Worm (Caenorhabditis elegans): ENCODE results near the gene C50B6.7.

The C50B6.7 gene

ce11 chrV:13301443-13301842 is 23.3 kb downstream of the C50B6.7 start, which contains the start of gene ceh-79:
TSS of gene ceh-79 (plus strand) at chrV:13301833.
- TF ChIP-seq fos-1 (tag; optimal IDR thresholded peaks at IDR 0.05) (peak; percentile 12), sma-9 (GFP tag; optimal IDR thresholded peaks at IDR 0.05) (peak; percentile 25), sma-9 (tag; optimal IDR thresholded peaks at IDR 0.05) (no peak), unc-39 (tag; optimal IDR thresholded peaks at IDR 0.05) (no peak)

- TF ChIP-seq nhr-129 (tag; optimal IDR thresholded peaks at IDR 0.05) (peak; percentile 10), nhr-77 (tag; optimal IDR thresholded peaks at IDR 0.05) (no peak)
Measured at ce11 chrV:13300492-13300891, 24.3 kb downstream of the C50B6.7 start.

ce11 chrV:13299398-13299797 is 25.4 kb downstream of the C50B6.7 start:
- no peak for TF ChIP-seq F13H6.1 (tag; optimal IDR thresholded peaks at IDR 0.05)

- TF ChIP-seq R02D3.7 (tag; optimal IDR thresholded peaks at IDR 0.05) (no peak), skn-1 (tag; optimal IDR thresholded peaks at IDR 0.05) (no peak), nhr-129 (tag; optimal IDR thresholded peaks at IDR 0.05) (peak; percentile 56), sma-3 (GFP tag; optimal IDR thresholded peaks at IDR 0.05) (no peak)
Measured at ce11 chrV:13298706-13299105, 26.1 kb downstream of the C50B6.7 start.

- TF ChIP-seq elt-1 (tag; optimal IDR thresholded peaks at IDR 0.05) = no peak
- TF ChIP-seq nhr-6 (tag; optimal IDR thresholded peaks at IDR 0.05) = no peak
- TF ChIP-seq lsy-2 (tag; optimal IDR thresholded peaks at IDR 0.05) = no peak
- no peak for TF ChIP-seq sma-3 (GFP tag; optimal IDR thresholded peaks at IDR 0.05)
- no peak for TF ChIP-seq ama-1 (optimal IDR thresholded peaks at IDR 0.05)
- no peak for TF ChIP-seq elt-3 (tag; optimal IDR thresholded peaks at IDR 0.05)
- TF ChIP-seq blmp-1 (tag; optimal IDR thresholded peaks at IDR 0.05; ENCODE audit: insufficient read depth) = no peak
- no peak for TF ChIP-seq nhr-10 (tag; optimal IDR thresholded peaks at IDR 0.05)
- no peak for TF ChIP-seq skn-1 (tag; optimal IDR thresholded peaks at IDR 0.05)
Measured at ce11 chrV:13297220-13297619, 27.6 kb downstream of the C50B6.7 start, which contains the start of gene C26E1.1. TSS of gene C26E1.1 (plus strand) at chrV:13297520.

ce11 chrV:13295859-13296258 is 28.9 kb downstream of the C50B6.7 start, which contains the start of gene uig-1:
TSS of gene uig-1 (minus strand) at chrV:13295978.
- TF ChIP-seq ama-1 (optimal IDR thresholded peaks at IDR 0.05) = no peak
- TF ChIP-seq lsy-2 (tag; optimal IDR thresholded peaks at IDR 0.05) = peak in 1 of 2 experiments; percentile 16
- TF ChIP-seq C34F6.9 (tag; optimal IDR thresholded peaks at IDR 0.05) = peak; percentile 16
- peak; percentile 14 for TF ChIP-seq sma-9 (GFP tag; optimal IDR thresholded peaks at IDR 0.05)
- no peak for TF ChIP-seq sma-9 (tag; optimal IDR thresholded peaks at IDR 0.05)
- TF ChIP-seq R02D3.7 (tag; optimal IDR thresholded peaks at IDR 0.05) = no peak
- TF ChIP-seq nhr-129 (tag; optimal IDR thresholded peaks at IDR 0.05) = peak; percentile 24
- peak; percentile 22 for TF ChIP-seq F13H6.1 (tag; optimal IDR thresholded peaks at IDR 0.05)

- no peak for TF ChIP-seq lin-11 (tag; optimal IDR thresholded peaks at IDR 0.05)
- no peak for TF ChIP-seq nhr-23 (tag; optimal IDR thresholded peaks at IDR 0.05)
- TF ChIP-seq aly-2 (tag; optimal IDR thresholded peaks at IDR 0.05) = no peak
- TF ChIP-seq zag-1 (tag; optimal IDR thresholded peaks at IDR 0.05) = no peak
Measured at ce11 chrV:13294507-13294906, 30.3 kb downstream of the C50B6.7 start.

ce11 chrV:13288881-13289280 is 35.9 kb downstream of the C50B6.7 start:
- TF ChIP-seq nhr-129 (tag; optimal IDR thresholded peaks at IDR 0.05) (peak; percentile 1), nhr-23 (tag; optimal IDR thresholded peaks at IDR 0.05) (no peak), F13H6.1 (tag; optimal IDR thresholded peaks at IDR 0.05) (peak; percentile 37), mab-5 (tag; optimal IDR thresholded peaks at IDR 0.05) (peak; percentile 6), C34F6.9 (tag; optimal IDR thresholded peaks at IDR 0.05) (peak; percentile 8), lsy-2 (tag; optimal IDR thresholded peaks at IDR 0.05) (peak in 1 of 2 experiments; percentile 17), sem-4 (tag; optimal IDR thresholded peaks at IDR 0.05) (no peak)

ce11 chrV:13286525-13286924 is 38.3 kb downstream of the C50B6.7 start:
- no peak for TF ChIP-seq alr-1 (tag; optimal IDR thresholded peaks at IDR 0.05)
- no peak for TF ChIP-seq lsy-2 (tag; optimal IDR thresholded peaks at IDR 0.05)
- TF ChIP-seq nhr-237 (tag; optimal IDR thresholded peaks at IDR 0.05) = no peak
- TF ChIP-seq mbf-1 (tag; optimal IDR thresholded peaks at IDR 0.05) = no peak
- no peak for TF ChIP-seq ama-1 (optimal IDR thresholded peaks at IDR 0.05)
- no peak for TF ChIP-seq fos-1 (tag; optimal IDR thresholded peaks at IDR 0.05)
- TF ChIP-seq ztf-4 (tag; optimal IDR thresholded peaks at IDR 0.05) = no peak
- TF ChIP-seq ceh-82 (tag; optimal IDR thresholded peaks at IDR 0.05) = no peak
- TF ChIP-seq unc-55 (GFP tag; optimal IDR thresholded peaks at IDR 0.05) = no peak
- TF ChIP-seq elt-1 (tag; optimal IDR thresholded peaks at IDR 0.05) = no peak
- no peak for TF ChIP-seq unc-62 (GFP tag; optimal IDR thresholded peaks at IDR 0.05)
- no peak for TF ChIP-seq Y55F3AM.14 (GFP tag; optimal IDR thresholded peaks at IDR 0.05)

Measured in whole organism, L2 larva.